Worm (Caenorhabditis elegans) whole organism, L1 larva: ENCODE data around the gene pat-2.

ENCODE experiments used
- C04F5.9 ChIP-seq: sonication (generic microtip); optimal IDR thresholded peaks from 2 replicates; lab custom pipeline; 2016; ENCODE audit warnings: missing genetic modification characterization, missing compliant biosample characterization
- C16A3.4 ChIP-seq: fragments of 150-350 bp; optimal IDR thresholded peaks from 2 replicates; lab custom pipeline; 2014; ENCODE audit warnings: missing biosample characterization, missing genetic modification characterization
- C34B4.2 ChIP-seq: sonication (generic microtip); optimal IDR thresholded peaks from 2 replicates; lab custom pipeline; 2017; ENCODE audit warnings: mild to moderate bottlenecking, missing genetic modification characterization, missing compliant biosample characterization
- Y116A8C.19 ChIP-seq: sonication (generic microtip); optimal IDR thresholded peaks from 2 replicates; lab custom pipeline; 2016; ENCODE audit warnings: missing compliant biosample characterization, missing genetic modification characterization, borderline replicate concordance
- aha-1 ChIP-seq: fragments of 150-350 bp; optimal IDR thresholded peaks from 2 replicates; lab custom pipeline; 2014; ENCODE audit warnings: missing biosample characterization, missing genetic modification characterization
- aly-2 ChIP-seq: fragments of 150-350 bp; optimal IDR thresholded peaks from 2 replicates; lab custom pipeline; 2014; ENCODE audit warnings: missing biosample characterization, missing genetic modification characterization
- ama-1 ChIP-seq: fragments of 150-350 bp; optimal IDR thresholded peaks from 2 replicates; lab custom pipeline; 2014
- ceh-82 ChIP-seq, 3 experiments: fragments of 150-350 bp in 1 of 3; sonication (generic microtip) in 2 of 3; optimal IDR thresholded peaks; 2 replicates each; lab custom pipeline; 2014 to 2017; ENCODE audit warnings: missing biosample characterization in 3 of 3, missing genetic modification characterization in 3 of 3
- ceh-88 ChIP-seq: fragments of 200-800 bp; sonication (Bioruptor generic); IDR thresholded peaks from 2 replicates; pipeline ENCODE4 v1.3.6; 2022; ENCODE audit warnings: missing genetic modification characterization, missing compliant biosample characterization
- ces-1 ChIP-seq: fragments of 150-350 bp; optimal IDR thresholded peaks from 2 replicates; lab custom pipeline; 2014; ENCODE audit warnings: missing biosample characterization, missing genetic modification reagents, missing genetic modification characterization
- dpl-1 ChIP-seq, 3 experiments: fragments of 150-350 bp in 2 of 3; sonication (generic microtip) in 1 of 3; optimal IDR thresholded peaks; 2 replicates each; lab custom pipeline; 2014 to 2017; ENCODE audit warnings: missing biosample characterization in 3 of 3, missing genetic modification characterization in 3 of 3, missing genetic modification reagents in 3 of 3
- efl-1 ChIP-seq, 4 experiments: fragments of 150-350 bp; optimal IDR thresholded peaks in 3 of 4; peaks in 1 of 4; 1 replicate in 1 of 4; 2 replicates in 3 of 4; lab custom pipeline; 2014; ENCODE audit warnings: missing biosample characterization in 2 of 4, missing genetic modification characterization in 2 of 4, missing genetic modification reagents in 2 of 4
- efl-3 ChIP-seq: fragments of 200-800 bp; sonication (Bioruptor generic); optimal IDR thresholded peaks from 2 replicates; lab custom pipeline; 2018; ENCODE audit warnings: mild to moderate bottlenecking, missing genetic modification characterization, missing compliant biosample characterization
- egl-13 ChIP-seq: sonication (generic microtip); optimal IDR thresholded peaks from 2 replicates; lab custom pipeline; 2016; ENCODE audit warnings: missing genotype, missing genetic modification reagents, missing genetic modification characterization, missing compliant biosample characterization
- elt-2 ChIP-seq: sonication (generic microtip); optimal IDR thresholded peaks from 2 replicates; lab custom pipeline; 2016; ENCODE audit warnings: missing genetic modification characterization, mild to moderate bottlenecking, inconsistent platforms, missing compliant biosample characterization, missing genetic modification reagents
- elt-3 ChIP-seq, 6 experiments: fragments of 150-350 bp in 1 of 6; sonication (generic microtip); optimal IDR thresholded peaks; 2 replicates each; lab custom pipeline; 2017 to 2018; ENCODE audit warnings: missing biosample characterization in 6 of 6, missing genetic modification characterization in 6 of 6, inconsistent platforms in 1 of 6
- fkh-4 ChIP-seq: sonication (generic microtip); optimal IDR thresholded peaks from 2 replicates; lab custom pipeline; 2016; ENCODE audit warnings: missing compliant biosample characterization, missing genetic modification characterization, borderline replicate concordance
- fkh-8 ChIP-seq: sonication (generic microtip); optimal IDR thresholded peaks from 2 replicates; lab custom pipeline; 2016; ENCODE audit warnings: mild to moderate bottlenecking, missing genetic modification characterization, missing compliant biosample characterization
- fos-1 ChIP-seq: fragments of 150-350 bp; optimal IDR thresholded peaks from 2 replicates; lab custom pipeline; 2014; ENCODE audit warnings: missing biosample characterization, missing genetic modification characterization
- grh-1 ChIP-seq: fragments of 200-800 bp; sonication (Bioruptor generic); IDR thresholded peaks from 2 replicates; pipeline ENCODE4 v1.3.6; 2022; ENCODE audit warnings: missing genetic modification reagents, missing genetic modification characterization, missing compliant biosample characterization
- hlh-17 ChIP-seq: fragments of 200-800 bp; sonication (Bioruptor generic); optimal IDR thresholded peaks from 2 replicates; lab custom pipeline; 2018; ENCODE audit warnings: missing genetic modification characterization, mild to moderate bottlenecking, missing compliant biosample characterization, moderate library complexity, borderline replicate concordance
- hlh-4 ChIP-seq: sonication (generic microtip); optimal IDR thresholded peaks from 2 replicates; lab custom pipeline; 2016; ENCODE audit warnings: mild to moderate bottlenecking, missing genetic modification characterization, missing compliant biosample characterization
- hpl-2 ChIP-seq: fragments of 150-350 bp; optimal IDR thresholded peaks from 2 replicates; lab custom pipeline; 2014; ENCODE audit warnings: missing biosample characterization, missing genetic modification reagents, missing genetic modification characterization
- irx-1 ChIP-seq: sonication (generic microtip); optimal IDR thresholded peaks from 2 replicates; lab custom pipeline; 2016; ENCODE audit warnings: missing genetic modification characterization, missing compliant biosample characterization
- isw-1 ChIP-seq: fragments of 200-800 bp; sonication (Bioruptor generic); IDR thresholded peaks from 2 replicates; pipeline ENCODE4 v1.3.6; 2022; ENCODE audit warnings: missing genetic modification characterization, missing compliant biosample characterization
- lin-14 ChIP-seq: fragments of 200-800 bp; sonication (Bioruptor generic); optimal IDR thresholded peaks from 2 replicates; lab custom pipeline; 2018; ENCODE audit warnings: mild to moderate bottlenecking, missing genetic modification characterization, moderate library complexity, missing compliant biosample characterization
- lin-15B ChIP-seq: fragments of 150-350 bp; sonication (generic microtip); optimal IDR thresholded peaks from 3 replicates; lab custom pipeline; 2014; ENCODE audit warnings: missing biosample characterization, missing genetic modification characterization
- lin-35 ChIP-seq, 2 experiments: fragments of 150-350 bp; optimal IDR thresholded peaks; 2 replicates each; lab custom pipeline; 2014; ENCODE audit warnings: missing biosample characterization in 2 of 2, missing genetic modification characterization in 2 of 2, missing genetic modification reagents in 2 of 2
- lir-3 ChIP-seq: sonication (generic microtip); optimal IDR thresholded peaks from 2 replicates; lab custom pipeline; 2016; ENCODE audit warnings: mild to moderate bottlenecking, missing genetic modification characterization, moderate library complexity, missing compliant biosample characterization; ENCODE audit not compliant: poor library complexity
- lsy-2 ChIP-seq, 2 experiments: fragments of 150-350 bp; optimal IDR thresholded peaks; 2 replicates each; lab custom pipeline; 2014; ENCODE audit warnings: missing biosample characterization in 2 of 2, missing genetic modification characterization in 2 of 2
- mep-1 ChIP-seq: fragments of 150-350 bp; optimal IDR thresholded peaks from 2 replicates; lab custom pipeline; 2014; ENCODE audit warnings: missing biosample characterization, missing genetic modification characterization
- nhr-11 ChIP-seq: fragments of 150-350 bp; optimal IDR thresholded peaks from 2 replicates; lab custom pipeline; 2014; ENCODE audit warnings: missing biosample characterization, missing genetic modification characterization
- nhr-12 ChIP-seq: sonication (generic microtip); optimal IDR thresholded peaks from 2 replicates; lab custom pipeline; 2017; ENCODE audit warnings: missing biosample characterization, missing genetic modification characterization
- nhr-19 ChIP-seq: fragments of 200-800 bp; sonication (Bioruptor generic); conservative IDR thresholded peaks from 2 replicates; pipeline ENCODE4 v1.3.6; 2022; ENCODE audit warnings: missing genetic modification characterization, missing compliant biosample characterization
- nhr-20 ChIP-seq: sonication (generic microtip); optimal IDR thresholded peaks from 2 replicates; lab custom pipeline; 2016; ENCODE audit warnings: mild to moderate bottlenecking, missing genetic modification characterization, missing compliant biosample characterization
- nhr-237 ChIP-seq: fragments of 150-350 bp; optimal IDR thresholded peaks from 2 replicates; lab custom pipeline; 2014; ENCODE audit warnings: missing biosample characterization, missing genetic modification characterization
- nhr-71 ChIP-seq: sonication (generic microtip); optimal IDR thresholded peaks from 2 replicates; lab custom pipeline; 2016; ENCODE audit warnings: mild to moderate bottlenecking, missing genetic modification characterization, moderate library complexity, missing compliant biosample characterization
- nhr-76 ChIP-seq: sonication (generic microtip); optimal IDR thresholded peaks from 2 replicates; lab custom pipeline; 2017; ENCODE audit warnings: missing biosample characterization, missing genetic modification characterization
- nhr-85 ChIP-seq: sonication (generic microtip); peaks from one replicate; lab custom pipeline; 2016; ENCODE audit warnings: missing genetic modification characterization, inconsistent platforms, missing compliant biosample characterization
- nhr-90 ChIP-seq: sonication (generic microtip); optimal IDR thresholded peaks from 2 replicates; lab custom pipeline; 2016; ENCODE audit warnings: mild to moderate bottlenecking, missing genetic modification characterization, missing compliant biosample characterization; ENCODE audit not compliant: poor library complexity
- pax-3 ChIP-seq: fragments of 200-800 bp; sonication (Bioruptor generic); optimal IDR thresholded peaks from 2 replicates; lab custom pipeline; 2018; ENCODE audit warnings: mild to moderate bottlenecking, missing genetic modification characterization, moderate library complexity, missing compliant biosample characterization
- skn-1 ChIP-seq: fragments of 150-350 bp; optimal IDR thresholded peaks from 2 replicates; lab custom pipeline; 2014; ENCODE audit warnings: missing biosample characterization, missing genetic modification characterization
- snpc-4 ChIP-seq: fragments of 150-350 bp; optimal IDR thresholded peaks from 2 replicates; lab custom pipeline; 2014; ENCODE audit warnings: missing biosample characterization, missing genetic modification characterization
- snu-23 ChIP-seq: sonication (generic microtip); optimal IDR thresholded peaks from 2 replicates; lab custom pipeline; 2016; ENCODE audit warnings: missing genetic modification characterization, missing compliant biosample characterization
- swsn-7 ChIP-seq: sonication (generic microtip); optimal IDR thresholded peaks from 2 replicates; lab custom pipeline; 2016; ENCODE audit warnings: missing genetic modification characterization, missing compliant biosample characterization
- tbx-2 ChIP-seq: sonication (generic microtip); optimal IDR thresholded peaks from 2 replicates; lab custom pipeline; 2016; ENCODE audit warnings: missing genetic modification characterization, missing compliant biosample characterization
- unc-98 ChIP-seq: fragments of 200-800 bp; sonication (Bioruptor generic); IDR thresholded peaks from 2 replicates; pipeline ENCODE4 v1.3.6; 2022; ENCODE audit warnings: missing genetic modification characterization, missing compliant biosample characterization
- vab-15 ChIP-seq: sonication (generic microtip); optimal IDR thresholded peaks from 2 replicates; lab custom pipeline; 2017; ENCODE audit warnings: missing genotype, mild to moderate bottlenecking, missing genetic modification characterization, missing compliant biosample characterization
- zag-1 ChIP-seq: fragments of 150-350 bp; optimal IDR thresholded peaks from 2 replicates; lab custom pipeline; 2014; ENCODE audit warnings: missing biosample characterization, missing genetic modification characterization
- zip-4 ChIP-seq: fragments of 200-800 bp; sonication (Bioruptor generic); optimal IDR thresholded peaks from 2 replicates; lab custom pipeline; 2018; ENCODE audit warnings: mild to moderate bottlenecking, missing genetic modification characterization, moderate library complexity, missing compliant biosample characterization

pat-2 gene

ce11 chrIII:8809245-8809971 is 9.3 kb upstream of the pat-2 start, which contains the start of gene prx-19 (continued):
- TF ChIP-seq fos-1 (tag; lab: Kevin White, UChicago) (no peak), zip-4 (GFP tag; lab: Kevin White, UChicago) (no peak), lin-14 (GFP tag; lab: Kevin White, UChicago) (peak; percentile 32), isw-1 (0 out of 2 replicates have a peak, but pooled peaks have one; percentile 8), aly-2 (tag; lab: Kevin White, UChicago) (no peak), efl-1 (optimal IDR thresholded peaks at IDR 0.05; lab: Kevin White, UChicago) (peak; percentile 90 to 95), efl-1 (GFP tag; optimal IDR thresholded peaks at IDR 0.05 in 1 of 2; lab: Kevin White, UChicago) (peak; percentile 95 to 100), irx-1 (tag; lab: Kevin White, UChicago) (no peak), zag-1 (tag; lab: Kevin White, UChicago) (no peak), hpl-2 (GFP tag; lab: Kevin White, UChicago) (no peak), C16A3.4 (peak; percentile 60), aha-1 (tag; lab: Kevin White, UChicago) (no peak), hlh-4 (no peak), nhr-12 (no peak), elt-3 (tag; optimal IDR thresholded peaks at IDR 0.05; lab: Kevin White, UChicago) (peak in 1 of 6 experiments; percentile 45), lin-35 (GFP tag; optimal IDR thresholded peaks at IDR 0.05; lab: Kevin White, UChicago) (peak; percentile 94 to 98), nhr-76 (no peak), lir-3 (no peak), skn-1 (tag; lab: Kevin White, UChicago) (peak; percentile 68), ama-1 (lab: Kevin White, UChicago) (no peak), nhr-237 (no peak), egl-13 (tag; lab: Kevin White, UChicago) (no peak), efl-3 (no peak), fkh-8 (tag; lab: Kevin White, UChicago) (no peak), vab-15 (no peak), tbx-2 (tag; lab: Kevin White, UChicago) (peak; percentile 49), C04F5.9 (tag; lab: Kevin White, UChicago) (no peak), ceh-88 (GFP tag; lab: Robert Waterston, UW) (no peak), ceh-82 (tag; optimal IDR thresholded peaks at IDR 0.05; lab: Kevin White, UChicago) (peak in 2 of 3 experiments; percentile 36 to 67), hlh-17 (GFP tag; lab: Kevin White, UChicago) (no peak), dpl-1 (GFP tag; optimal IDR thresholded peaks at IDR 0.05; lab: Kevin White, UChicago) (peak; percentile 90 to 94 (median 93)), mep-1 (tag; lab: Kevin White, UChicago) (peak; percentile 66), fkh-4 (tag; lab: Kevin White, UChicago) (no peak), swsn-7 (tag; lab: Kevin White, UChicago) (peak; percentile 39), nhr-85 (tag; lab: Kevin White, UChicago) (peak; percentile 38), nhr-11 (no peak), nhr-19 (peak; percentile 41), snu-23 (peak; percentile 59), lin-15B (tag; lab: Kevin White, UChicago) (peak; percentile 46), snpc-4 (peak; percentile 22), pax-3 (tag; lab: Kevin White, UChicago) (no peak), unc-98 (GFP tag; lab: Robert Waterston, UW) (no peak), nhr-90 (tag; lab: Kevin White, UChicago) (peak; percentile 47), C34B4.2 (tag; lab: Kevin White, UChicago) (no peak), grh-1 (no peak), nhr-71 (peak; percentile 58), nhr-20 (peak; percentile 68), lsy-2 (tag; optimal IDR thresholded peaks at IDR 0.05; lab: Kevin White, UChicago) (peak; percentile 47 to 79), ces-1 (GFP tag; lab: Kevin White, UChicago) (no peak), Y116A8C.19 (tag; lab: Kevin White, UChicago) (no peak), elt-2 (no peak)
